Worm (Caenorhabditis elegans): ENCODE measurements around the gene C27D6.12.

ce11 chrII:5226309-5226708 lies 48.5 kb upstream of the C27D6.12 start:
- TF ChIP-seq med-1 (GFP tag; optimal IDR thresholded peaks at IDR 0.05; ENCODE audit: insufficient read depth), result no peak
- peak; percentile 17; the same call in 1 of the 2 replicates for TF ChIP-seq flt-1 (GFP tag; IDR thresholded peaks at IDR 0.05)
- TF ChIP-seq ztf-29 (GFP tag; IDR thresholded peaks at IDR 0.05), result no peak
- TF ChIP-seq klf-2 (GFP tag; conservative IDR thresholded peaks at IDR 0.05), result no peak
- TF ChIP-seq ztf-23 (GFP tag; IDR thresholded peaks at IDR 0.05), result 0 out of 2 replicates have a peak, but pooled peaks have one; percentile 54
- TF ChIP-seq T22C8.4 (GFP tag; IDR thresholded peaks at IDR 0.05), result no peak
- TF ChIP-seq tab-1 (GFP tag; IDR thresholded peaks at IDR 0.05), result no peak
